Worm (Caenorhabditis elegans) whole organism, L3 larva: ENCODE results near the gene R05G6.5.

Experiments used
- R02D3.7 ChIP-seq: fragments of 150-350 bp; optimal IDR thresholded peaks from 2 replicates; lab custom pipeline; 2014; ENCODE audit warnings: missing biosample characterization, missing genetic modification characterization
- ZK546.5 ChIP-seq: sonication (generic microtip); optimal IDR thresholded peaks from 2 replicates; lab custom pipeline; 2017; ENCODE audit warnings: missing biosample characterization, missing genetic modification characterization
- aly-2 ChIP-seq: fragments of 150-350 bp; optimal IDR thresholded peaks from 2 replicates; lab custom pipeline; 2014; ENCODE audit warnings: missing biosample characterization, missing genetic modification characterization
- ama-1 ChIP-seq: fragments of 150-350 bp; optimal IDR thresholded peaks from 2 replicates; lab custom pipeline; 2018
- ceh-16 ChIP-seq: sonication (generic microtip); optimal IDR thresholded peaks from 2 replicates; lab custom pipeline; 2017; ENCODE audit warnings: missing biosample characterization, missing genetic modification characterization
- ceh-28 ChIP-seq: fragments of 150-350 bp; optimal IDR thresholded peaks from 2 replicates; lab custom pipeline; 2014; ENCODE audit warnings: missing biosample characterization, missing genetic modification reagents, missing genetic modification characterization
- ceh-82 ChIP-seq: fragments of 150-350 bp; optimal IDR thresholded peaks from 2 replicates; lab custom pipeline; 2014; ENCODE audit warnings: missing biosample characterization, missing genetic modification characterization
- ceh-9 ChIP-seq: sonication (generic microtip); optimal IDR thresholded peaks from 2 replicates; lab custom pipeline; 2018; ENCODE audit warnings: missing biosample characterization, missing genetic modification characterization
- daf-12 ChIP-seq: fragments of 150-350 bp; optimal IDR thresholded peaks from 2 replicates; lab custom pipeline; 2014; ENCODE audit warnings: missing biosample characterization, missing genetic modification reagents, missing genetic modification characterization
- egl-27 ChIP-seq: sonication (generic microtip); optimal IDR thresholded peaks from 4 replicates; lab custom pipeline; 2017; ENCODE audit warnings: missing biosample characterization, missing genetic modification reagents, missing genetic modification characterization
- elt-1 ChIP-seq: fragments of 150-350 bp; optimal IDR thresholded peaks from 2 replicates; lab custom pipeline; 2014; ENCODE audit warnings: missing biosample characterization, missing genetic modification characterization
- elt-2 ChIP-seq: sonication (generic microtip); optimal IDR thresholded peaks from 2 replicates; lab custom pipeline; 2016; ENCODE audit warnings: missing genetic modification reagents, mild to moderate bottlenecking, missing genetic modification characterization, missing compliant biosample characterization
- elt-3 ChIP-seq, 3 experiments: fragments of 150-350 bp in 1 of 3; sonication (generic microtip) in 2 of 3; optimal IDR thresholded peaks; 2 replicates in 2 of 3; 4 replicates in 1 of 3; lab custom pipeline; 2014 to 2017; ENCODE audit warnings: missing biosample characterization in 3 of 3, missing genetic modification characterization in 3 of 3
- fkh-10 ChIP-seq: sonication (generic microtip); optimal IDR thresholded peaks from 2 replicates; lab custom pipeline; 2017; ENCODE audit warnings: missing biosample characterization, missing genetic modification reagents, missing genetic modification characterization
- fkh-2 ChIP-seq: fragments of 150-350 bp; optimal IDR thresholded peaks from 2 replicates; lab custom pipeline; 2014; ENCODE audit warnings: missing biosample characterization, missing genetic modification reagents, missing genetic modification characterization
- hmg-11 ChIP-seq: sonication (generic microtip); optimal IDR thresholded peaks from 2 replicates; lab custom pipeline; 2016; ENCODE audit warnings: missing genetic modification characterization, missing compliant biosample characterization
- lin-15B ChIP-seq: fragments of 150-350 bp; optimal IDR thresholded peaks from 2 replicates; lab custom pipeline; 2014; ENCODE audit warnings: missing biosample characterization, missing genetic modification characterization
- lin-39 ChIP-seq: fragments of 150-350 bp; optimal IDR thresholded peaks from 2 replicates; lab custom pipeline; 2018; ENCODE audit warnings: missing biosample characterization, missing genetic modification reagents, missing genetic modification characterization
- lsy-12 ChIP-seq: sonication (generic microtip); optimal IDR thresholded peaks from 2 replicates; lab custom pipeline; 2016; ENCODE audit warnings: mild to moderate bottlenecking, missing genetic modification characterization, missing compliant biosample characterization
- mdl-1 ChIP-seq: fragments of 150-350 bp; optimal IDR thresholded peaks from 2 replicates; lab custom pipeline; 2014; ENCODE audit warnings: missing biosample characterization, missing genetic modification characterization
- mml-1 ChIP-seq: fragments of 150-350 bp; sonication (generic microtip); optimal IDR thresholded peaks from 3 replicates; lab custom pipeline; 2014; ENCODE audit warnings: missing biosample characterization, missing genetic modification characterization
- nfya-1 ChIP-seq: sonication (generic microtip); optimal IDR thresholded peaks from 2 replicates; lab custom pipeline; 2017; ENCODE audit warnings: missing genetic modification characterization, mild to moderate bottlenecking, missing compliant biosample characterization, antibody characterized with exemption, moderate library complexity; ENCODE audit not compliant: insufficient read depth
- nhr-11 ChIP-seq: fragments of 150-350 bp; optimal IDR thresholded peaks from 2 replicates; lab custom pipeline; 2014; ENCODE audit warnings: missing biosample characterization, missing genetic modification characterization
- nhr-23 ChIP-seq: fragments of 150-350 bp; optimal IDR thresholded peaks from 2 replicates; lab custom pipeline; 2014; ENCODE audit warnings: missing biosample characterization, missing genetic modification reagents, missing genetic modification characterization
- nhr-237 ChIP-seq: fragments of 150-350 bp; optimal IDR thresholded peaks from 2 replicates; lab custom pipeline; 2014; ENCODE audit warnings: missing biosample characterization, missing genetic modification characterization
- nhr-28 ChIP-seq: fragments of 150-350 bp; optimal IDR thresholded peaks from 2 replicates; lab custom pipeline; 2014; ENCODE audit warnings: missing biosample characterization, missing genetic modification characterization
- nhr-43 ChIP-seq: sonication (generic microtip); optimal IDR thresholded peaks from 2 replicates; lab custom pipeline; 2016; ENCODE audit warnings: mild to moderate bottlenecking, missing genetic modification characterization, missing compliant biosample characterization; ENCODE audit not compliant: poor library complexity, severe bottlenecking
- nhr-67 ChIP-seq: fragments of 150-350 bp; optimal IDR thresholded peaks from 2 replicates; lab custom pipeline; 2014; ENCODE audit warnings: missing biosample characterization, missing genetic modification characterization
- nhr-76 ChIP-seq: fragments of 150-350 bp; sonication (generic microtip); optimal IDR thresholded peaks from 5 replicates; lab custom pipeline; 2014; ENCODE audit warnings: missing biosample characterization, missing genetic modification characterization
- nhr-77 ChIP-seq: fragments of 150-350 bp; optimal IDR thresholded peaks from 2 replicates; lab custom pipeline; 2014; ENCODE audit warnings: missing biosample characterization, missing genetic modification characterization
- pha-4 ChIP-seq: fragments of 150-350 bp; optimal IDR thresholded peaks from 2 replicates; lab custom pipeline; 2014; ENCODE audit warnings: missing biosample characterization, missing genetic modification reagents, missing genetic modification characterization
- sea-2 ChIP-seq: fragments of 150-350 bp; sonication (generic microtip); optimal IDR thresholded peaks from 4 replicates; lab custom pipeline; 2014; ENCODE audit warnings: missing biosample characterization, missing genetic modification reagents, missing genetic modification characterization
- skn-1 ChIP-seq: fragments of 150-350 bp; optimal IDR thresholded peaks from 2 replicates; lab custom pipeline; 2014; ENCODE audit warnings: missing biosample characterization, missing genetic modification characterization
- snpc-4 ChIP-seq: fragments of 150-350 bp; optimal IDR thresholded peaks from 2 replicates; lab custom pipeline; 2014; ENCODE audit warnings: missing biosample characterization, missing genetic modification characterization
- unc-62 ChIP-seq: fragments of 150-350 bp; sonication (generic microtip); optimal IDR thresholded peaks from 4 replicates; lab custom pipeline; 2014; ENCODE audit warnings: missing biosample characterization, missing genetic modification reagents, missing genetic modification characterization
- zag-1 ChIP-seq: fragments of 150-350 bp; optimal IDR thresholded peaks from 2 replicates; lab custom pipeline; 2014; ENCODE audit warnings: missing biosample characterization, missing genetic modification characterization
- ztf-11 ChIP-seq: fragments of 150-350 bp; optimal IDR thresholded peaks from 2 replicates; lab custom pipeline; 2014; ENCODE audit warnings: missing biosample characterization, missing genetic modification characterization
- ztf-4 ChIP-seq: fragments of 150-350 bp; optimal IDR thresholded peaks from 2 replicates; lab custom pipeline; 2014; ENCODE audit warnings: missing biosample characterization, missing genetic modification characterization

R05G6.5 gene

DNA sequence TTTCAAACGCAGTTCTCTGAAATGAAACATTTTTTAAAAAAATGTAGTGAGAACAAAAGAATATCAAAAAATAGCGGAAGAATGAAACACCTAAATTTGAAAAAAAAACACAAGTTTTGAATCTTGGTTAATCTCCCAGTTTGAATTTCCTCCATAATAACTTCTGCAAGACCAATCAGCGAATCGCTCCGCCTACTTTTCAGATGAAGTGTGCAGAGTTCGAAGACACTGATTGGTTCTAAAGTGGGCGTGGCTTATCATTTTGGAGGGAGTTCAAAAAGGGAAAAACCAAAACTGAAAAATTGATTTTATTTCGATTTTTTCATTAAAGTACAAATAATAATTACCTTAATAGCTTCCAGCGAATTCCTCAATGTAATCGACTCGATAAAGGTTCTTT is 2.7 kb downstream of the R05G6.5 start:
- TF ChIP-seq nfya-1 (tag; lab: Kevin White, UChicago) (peak; percentile 96), nhr-28 (tag; lab: Kevin White, UChicago) (no peak), ceh-16 (tag; lab: Kevin White, UChicago) (no peak), R02D3.7 (tag; lab: Kevin White, UChicago) (no peak), elt-3 (tag; optimal IDR thresholded peaks at IDR 0.05; lab: Kevin White, UChicago) (no peak), nhr-23 (tag; lab: Kevin White, UChicago) (no peak), mml-1 (tag; lab: Kevin White, UChicago) (no peak), lin-15B (tag; lab: Kevin White, UChicago) (peak; percentile 18), elt-2 (no peak), nhr-11 (no peak), nhr-237 (tag; lab: Kevin White, UChicago) (no peak), nhr-67 (no peak), ama-1 (lab: Kevin White, UChicago) (no peak)

DNA sequence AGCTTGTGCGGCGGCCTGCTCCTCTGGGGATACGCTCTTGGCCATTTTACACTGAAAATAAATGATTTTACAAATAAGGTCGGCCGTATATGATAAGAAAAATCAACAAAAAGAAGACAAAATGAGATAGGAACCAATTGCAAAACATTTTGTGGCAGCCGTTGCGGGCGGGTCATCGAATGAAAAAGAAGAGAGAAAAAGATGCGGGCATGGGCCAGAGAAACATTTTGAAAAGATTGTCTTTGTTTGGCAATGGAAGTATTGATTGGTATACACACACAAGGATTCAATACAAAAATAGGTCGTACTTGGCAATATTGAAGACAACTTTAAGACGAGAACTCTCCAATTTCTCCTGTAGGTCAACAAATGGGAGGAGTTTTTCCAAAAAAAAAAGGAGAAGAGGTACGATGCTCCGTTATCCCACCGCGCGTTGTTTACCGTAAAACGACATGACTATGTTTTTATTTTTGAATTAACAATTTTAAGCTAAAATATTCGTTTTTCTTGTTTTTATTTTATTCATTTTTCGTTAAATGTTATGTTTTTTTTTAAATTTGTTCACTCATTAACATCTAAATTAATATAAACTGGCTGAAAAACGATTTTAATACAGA is 4.6 kb downstream of the R05G6.5 start, which contains the start of the genes plc-4 and R05G6.4:
TSS of gene plc-4 (minus strand) at position 51 of the 617 bp plus-strand sequence.
TSS of gene R05G6.4 (plus strand) at position 617 of the 617 bp plus-strand sequence.
- TF ChIP-seq pha-4 (tag; lab: Kevin White, UChicago) = peak; percentile 79
- TF ChIP-seq ZK546.5 (tag; lab: Kevin White, UChicago) = no peak
- TF ChIP-seq ceh-28 (tag; lab: Kevin White, UChicago) = peak; percentile 41
- no peak for TF ChIP-seq ztf-4 (tag; lab: Kevin White, UChicago)
- no peak for TF ChIP-seq nhr-237 (tag; lab: Kevin White, UChicago)
- TF ChIP-seq nhr-77 (tag; lab: Kevin White, UChicago) = no peak
- TF ChIP-seq aly-2 (tag; lab: Kevin White, UChicago) = no peak
- TF ChIP-seq nhr-76 (tag; lab: Kevin White, UChicago) = no peak
- TF ChIP-seq hmg-11 (tag; lab: Kevin White, UChicago) = peak; percentile 10
- no peak for TF ChIP-seq egl-27 (tag; lab: Kevin White, UChicago)
- TF ChIP-seq nhr-11 = no peak
- no peak for TF ChIP-seq ceh-82 (tag; lab: Kevin White, UChicago)
- no peak for TF ChIP-seq fkh-2 (tag; lab: Kevin White, UChicago)
- TF ChIP-seq elt-1 (tag; lab: Kevin White, UChicago) = no peak
- no peak for TF ChIP-seq ceh-16 (tag; lab: Kevin White, UChicago)
- no peak for TF ChIP-seq ama-1 (lab: Kevin White, UChicago)
- peak; percentile 54 for TF ChIP-seq lin-15B (tag; lab: Kevin White, UChicago)
- TF ChIP-seq elt-2 = no peak
- TF ChIP-seq sea-2 (GFP tag; lab: Kevin White, UChicago) = no peak
- peak; percentile 71 for TF ChIP-seq nfya-1 (tag; lab: Kevin White, UChicago)
- no peak for TF ChIP-seq nhr-67
- TF ChIP-seq snpc-4 (tag; lab: Kevin White, UChicago) = peak; percentile 26
- peak; percentile 6 for TF ChIP-seq lin-39
- TF ChIP-seq lsy-12 = no peak
- no peak for TF ChIP-seq skn-1 (tag; lab: Kevin White, UChicago)
- peak; percentile 44 for TF ChIP-seq nhr-23 (tag; lab: Kevin White, UChicago)
- peak; percentile 88 for TF ChIP-seq R02D3.7 (tag; lab: Kevin White, UChicago)
- no peak for TF ChIP-seq ztf-11 (tag; lab: Kevin White, UChicago)
- TF ChIP-seq nhr-43 = no peak
- TF ChIP-seq zag-1 (tag; lab: Kevin White, UChicago) = no peak
- TF ChIP-seq ceh-9 = no peak

DNA sequence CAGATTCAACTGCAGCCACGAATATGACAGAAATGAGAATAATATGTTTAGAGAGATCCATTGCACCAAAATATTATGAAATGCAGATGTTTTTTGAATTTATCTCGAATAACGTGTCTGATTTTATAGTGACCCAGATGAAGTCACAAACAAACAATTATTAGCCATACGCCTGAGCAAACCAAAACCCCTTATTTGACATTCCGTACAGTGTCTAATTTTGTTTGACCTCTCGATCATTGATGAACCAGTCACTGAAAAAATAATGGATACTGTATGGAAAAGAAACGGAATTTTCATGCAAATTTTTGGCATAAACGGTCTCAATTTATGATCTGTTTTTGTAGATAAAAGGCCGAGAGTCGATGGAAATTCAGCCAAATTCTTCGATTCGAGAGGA is 8.0 kb downstream of the R05G6.5 start, which contains the start of the genes R05G6.9 and R05G6.3:
TSS of gene R05G6.9 (minus strand) at position 101 of the 400 bp plus-strand sequence.
TSS of gene R05G6.3 (plus strand) at position 386 of the 400 bp plus-strand sequence.
- no peak for TF ChIP-seq R02D3.7 (tag; lab: Kevin White, UChicago)
- no peak for TF ChIP-seq nhr-28 (tag; lab: Kevin White, UChicago)
- TF ChIP-seq mdl-1 (tag; lab: Kevin White, UChicago) = no peak
- no peak for TF ChIP-seq nhr-77 (tag; lab: Kevin White, UChicago)
- TF ChIP-seq nhr-67 = no peak
- TF ChIP-seq ceh-16 (tag; lab: Kevin White, UChicago) = no peak
- TF ChIP-seq fkh-10 (GFP tag; lab: Kevin White, UChicago) = no peak
- no peak for TF ChIP-seq nhr-11
- TF ChIP-seq fkh-2 (tag; lab: Kevin White, UChicago) = no peak
- no peak for TF ChIP-seq ztf-11 (tag; lab: Kevin White, UChicago)
- no peak for TF ChIP-seq unc-62
- no peak for TF ChIP-seq daf-12 (tag; lab: Kevin White, UChicago)
